Worm (Caenorhabditis elegans): ENCODE measurements around the gene lhfp-4.

ce11 chrIV:17255001-17255400, 20.4 kb upstream of the lhfp-4 start, which contains the start of gene gtf-2E1:
- TF ChIP-seq him-1 (tag; optimal IDR thresholded peaks at IDR 0.05) (no peak), dao-5 (tag; optimal IDR thresholded peaks at IDR 0.05) (no peak), W03F9.2 (tag; optimal IDR thresholded peaks at IDR 0.05) (no peak)

Data from whole organism, L4/young adult.